Fruit fly (Drosophila melanogaster) whole organism, wandering third instar larva: Measurements from ENCODE around the gene CG31415.
A peak's percentile ranks its signal among the peaks of the same experiment; 100 is the strongest.

Experiments used
- Abd-B ChIP-seq: fragments of >200 bp; optimal IDR thresholded peaks from 2 replicates; lab custom pipeline; 2017; ENCODE audit warnings: missing biosample characterization, missing genetic modification characterization
- CG32264 ChIP-seq: fragments of 200-800 bp; sonication (Bioruptor generic); optimal IDR thresholded peaks from 2 replicates; lab custom pipeline; 2016; ENCODE audit warnings: missing biosample characterization, missing genetic modification characterization
- CrebA ChIP-seq: fragments of 200-800 bp; sonication (Bioruptor generic); optimal IDR thresholded peaks from 2 replicates; lab custom pipeline; 2016; ENCODE audit warnings: missing biosample characterization, mild to moderate bottlenecking, missing genetic modification characterization, borderline replicate concordance
- Dfd ChIP-seq: fragments of >200 bp; optimal IDR thresholded peaks from 2 replicates; lab custom pipeline; 2017; ENCODE audit warnings: missing biosample characterization, missing genetic modification characterization
- Dif ChIP-seq: fragments of 200-275, 200-300 bp; sonication (Bioruptor generic); optimal IDR thresholded peaks from 2 replicates; lab custom pipeline; 2018; ENCODE audit warnings: missing biosample characterization, missing genetic modification characterization; ENCODE audit not compliant: partially characterized antibody
- GATAd ChIP-seq: sonication (Bioruptor generic); optimal IDR thresholded peaks from 2 replicates; lab custom pipeline; 2016; ENCODE audit warnings: missing biosample characterization, missing genetic modification characterization
- HLH106 ChIP-seq: fragments of 200-800 bp; optimal IDR thresholded peaks from 3 replicates; lab custom pipeline; 2019; ENCODE audit warnings: missing biosample characterization, mild to moderate bottlenecking, missing genetic modification characterization, moderate library complexity
- Hr78 ChIP-seq: fragments of >200 bp; optimal IDR thresholded peaks from 2 replicates; lab custom pipeline; 2017; ENCODE audit warnings: missing biosample characterization, missing genetic modification characterization
- Hr83 ChIP-seq: fragments of 200-300 bp; sonication (Bioruptor generic); optimal IDR thresholded peaks from 2 replicates; lab custom pipeline; 2016; ENCODE audit warnings: missing biosample characterization, mild to moderate bottlenecking, missing genetic modification characterization, moderate library complexity; ENCODE audit not compliant: poor library complexity, severe bottlenecking
- Jra ChIP-seq: sonication (Bioruptor generic); optimal IDR thresholded peaks from 2 replicates; lab custom pipeline; 2016; ENCODE audit warnings: missing biosample characterization, missing genetic modification characterization
- Mio ChIP-seq: sonication (Bioruptor generic); optimal IDR thresholded peaks from 2 replicates; lab custom pipeline; 2016; ENCODE audit warnings: missing biosample characterization, missing genetic modification characterization
- Myc ChIP-seq: fragments of >200 bp; optimal IDR thresholded peaks from 2 replicates; lab custom pipeline; 2017
- N ChIP-seq: fragments of >200 bp; optimal IDR thresholded peaks from 2 replicates; lab custom pipeline; 2018; ENCODE audit warnings: missing biosample characterization, missing external identifiers, missing genetic modification characterization
- OdsH ChIP-seq: fragments of 200-800 bp; sonication (Bioruptor generic); optimal IDR thresholded peaks from 2 replicates; lab custom pipeline; 2016; ENCODE audit warnings: missing biosample characterization, mild to moderate bottlenecking, missing genetic modification characterization
- Rel ChIP-seq, 2 experiments: fragments of 200-800 bp; sonication (Bioruptor generic) in 1 of 2; optimal IDR thresholded peaks; 2 replicates in 1 of 2; 3 replicates in 1 of 2; lab custom pipeline; 2016 to 2019; ENCODE audit warnings: mild to moderate bottlenecking in 2 of 2, missing biosample characterization in 2 of 2, missing genetic modification characterization in 2 of 2, moderate library complexity in 1 of 2
- Sp1 ChIP-seq: fragments of 200-800 bp; sonication (Bioruptor generic); optimal IDR thresholded peaks from 3 replicates; lab custom pipeline; 2019; ENCODE audit warnings: missing biosample characterization, mild to moderate bottlenecking, missing genetic modification characterization, moderate library complexity
- Vsx2 ChIP-seq: fragments of 200-300, 225-300 bp; sonication (Bioruptor generic); optimal IDR thresholded peaks from 2 replicates; lab custom pipeline; 2018; ENCODE audit warnings: missing biosample characterization, missing genetic modification characterization; ENCODE audit not compliant: partially characterized antibody
- brk ChIP-seq: fragments of 200-800 bp; sonication (Bioruptor generic); optimal IDR thresholded peaks from 2 replicates; lab custom pipeline; 2016; ENCODE audit warnings: missing biosample characterization, mild to moderate bottlenecking, missing genetic modification characterization
- dl ChIP-seq, 2 experiments: fragments of 175-275, 200-275 bp in 1 of 2; fragments of 200-275 bp in 1 of 2; sonication (Bioruptor generic); optimal IDR thresholded peaks; lab custom pipeline; 2018; ENCODE audit warnings: mild to moderate bottlenecking in 2 of 2, missing biosample characterization in 2 of 2, missing genetic modification characterization in 2 of 2, moderate library complexity in 2 of 2; ENCODE audit not compliant: partially characterized antibody in 2 of 2, insufficient read depth in 1 of 2
- dmrt93B ChIP-seq: fragments of 200-800 bp; sonication (Bioruptor generic); optimal IDR thresholded peaks from 2 replicates; lab custom pipeline; 2018; ENCODE audit warnings: missing biosample characterization, mild to moderate bottlenecking, missing genetic modification characterization
- dsf ChIP-seq: sonication (Bioruptor generic); optimal IDR thresholded peaks from 2 replicates; lab custom pipeline; 2016; ENCODE audit warnings: missing biosample characterization, missing genetic modification characterization, borderline replicate concordance
- ey ChIP-seq: fragments of 200-800 bp; sonication (Bioruptor generic); optimal IDR thresholded peaks from 2 replicates; lab custom pipeline; 2016; ENCODE audit warnings: missing biosample characterization, missing genetic modification characterization
- foxo ChIP-seq, 2 experiments: fragments of 200-800 bp; sonication (Bioruptor generic); optimal IDR thresholded peaks; 2 replicates in 1 of 2; 3 replicates in 1 of 2; lab custom pipeline; 2016 to 2017; ENCODE audit warnings: missing biosample characterization in 2 of 2, missing genetic modification characterization in 2 of 2
- fru ChIP-seq: fragments of 200-800 bp; sonication (Bioruptor generic); optimal IDR thresholded peaks from 3 replicates; lab custom pipeline; 2016; ENCODE audit warnings: missing biosample characterization, mild to moderate bottlenecking, missing genetic modification characterization
- jim ChIP-seq: fragments of 175-275, 200-325 bp; sonication (Bioruptor generic); optimal IDR thresholded peaks from 2 replicates; lab custom pipeline; 2016; ENCODE audit warnings: missing biosample characterization, mild to moderate bottlenecking, missing genetic modification characterization
- pan ChIP-seq: fragments of >200 bp; optimal IDR thresholded peaks from 2 replicates; lab custom pipeline; 2017
- rgr ChIP-seq: fragments of 200-800 bp; sonication (Bioruptor generic); optimal IDR thresholded peaks from 3 replicates; lab custom pipeline; 2016; ENCODE audit warnings: missing biosample characterization, mild to moderate bottlenecking, missing genetic modification characterization
- sage ChIP-seq: fragments of 200-800 bp; sonication (Bioruptor generic); optimal IDR thresholded peaks from 2 replicates; lab custom pipeline; 2016; ENCODE audit warnings: missing biosample characterization, mild to moderate bottlenecking, missing genetic modification characterization
- sv ChIP-seq: fragments of 200-800 bp; sonication (Bioruptor generic); optimal IDR thresholded peaks from 3 replicates; lab custom pipeline; 2016; ENCODE audit warnings: missing biosample characterization, missing genetic modification characterization
- tai ChIP-seq: sonication (Bioruptor generic); optimal IDR thresholded peaks from 2 replicates; lab custom pipeline; 2016; ENCODE audit warnings: missing biosample characterization, missing genetic modification characterization
- usp ChIP-seq: fragments of >200 bp; optimal IDR thresholded peaks from 2 replicates; lab custom pipeline; 2017; ENCODE audit warnings: missing biosample characterization, missing genetic modification characterization
- woc ChIP-seq: sonication (Bioruptor generic); optimal IDR thresholded peaks from 2 replicates; lab custom pipeline; 2016; ENCODE audit warnings: missing biosample characterization, mild to moderate bottlenecking, missing genetic modification characterization

The CG31415 gene

dm6 chr3R:9735151-9735550, 8.2 kb upstream of the CG31415 start:
- TF ChIP-seq Hr83 (GFP tag; lab: Kevin White, UChicago) (no peak), sage (no peak), rgr (GFP tag; lab: Kevin White, UChicago) (no peak), dmrt93B (GFP tag; lab: Kevin White, UChicago) (no peak), foxo (GFP tag; optimal IDR thresholded peaks at IDR 0.05; lab: Kevin White, UChicago) (no peak)

- TF ChIP-seq Abd-B (GFP tag; lab: Kevin White, UChicago) (no peak), dl (GFP tag; optimal IDR thresholded peaks at IDR 0.05; lab: Kevin White, UChicago; ENCODE audit: insufficient read depth in 1 of 2, partially characterized antibody in 2 of 2) (no peak), GATAd (GFP tag; lab: Kevin White, UChicago) (no peak), Hr78 (GFP tag; lab: Kevin White, UChicago) (no peak)
Measured at dm6 chr3R:9739793-9740192, 3.5 kb upstream of the CG31415 start, which contains the start of gene side-VII. side-VII (minus strand) TSS chr3R:9739979.

dm6 chr3R:9740713-9741112, 2.6 kb upstream of the CG31415 start, which contains the start of gene Pnn:
Pnn (plus strand) TSS chr3R:9740899.
- TF ChIP-seq Sp1 (GFP tag; lab: Kevin White, UChicago) (no peak), pan (lab: Kevin White, UChicago) (no peak), ey (GFP tag; lab: Kevin White, UChicago) (no peak), CG32264 (GFP tag; lab: Kevin White, UChicago) (no peak), N (GFP tag; lab: Kevin White, UChicago) (no peak), sage (peak; percentile 32), jim (GFP tag; lab: Kevin White, UChicago) (no peak), tai (GFP tag; lab: Kevin White, UChicago) (no peak), Jra (GFP tag; lab: Kevin White, UChicago) (no peak), CrebA (GFP tag; lab: Kevin White, UChicago) (no peak), Abd-B (GFP tag; lab: Kevin White, UChicago) (no peak), woc (peak; percentile 39), Dif (GFP tag; lab: Kevin White, UChicago) (no peak), Rel (GFP tag; optimal IDR thresholded peaks at IDR 0.05; lab: Kevin White, UChicago) (no peak), Rel (tag; optimal IDR thresholded peaks at IDR 0.05; lab: Kevin White, UChicago) (peak; percentile 68), usp (GFP tag; lab: Kevin White, UChicago) (no peak)

- TF ChIP-seq fru (GFP tag; lab: Kevin White, UChicago) (no peak), Dfd (GFP tag; lab: Kevin White, UChicago) (peak; percentile 98)
Measured at dm6 chr3R:9743995-9744394, 678 bp downstream of the CG31415 start.

- no peak for TF ChIP-seq OdsH (GFP tag; lab: Kevin White, UChicago)
- no peak for TF ChIP-seq dmrt93B (GFP tag; lab: Kevin White, UChicago)
- TF ChIP-seq Sp1 (GFP tag; lab: Kevin White, UChicago): no peak
- no peak for TF ChIP-seq Vsx2
- TF ChIP-seq Mio (GFP tag; lab: Kevin White, UChicago): no peak
- no peak for TF ChIP-seq brk (GFP tag; lab: Kevin White, UChicago)
- no peak for TF ChIP-seq CG32264 (GFP tag; lab: Kevin White, UChicago)
- TF ChIP-seq Abd-B (GFP tag; lab: Kevin White, UChicago): no peak
- no peak for TF ChIP-seq sv (GFP tag; lab: Kevin White, UChicago)
- TF ChIP-seq Jra (GFP tag; lab: Kevin White, UChicago): no peak
- TF ChIP-seq tai (GFP tag; lab: Kevin White, UChicago): no peak
- TF ChIP-seq dl (GFP tag; optimal IDR thresholded peaks at IDR 0.05; lab: Kevin White, UChicago; ENCODE audit: insufficient read depth in 1 of 2, partially characterized antibody in 2 of 2): no peak
Measured at dm6 chr3R:9745442-9745841, 2.1 kb downstream of the CG31415 start.

dm6 chr3R:9746267-9746666, 3.0 kb downstream of the CG31415 start, which contains the start of gene CG34409:
CG34409 (minus strand) TSS chr3R:9746367.
- no peak for TF ChIP-seq ey (GFP tag; lab: Kevin White, UChicago)
- no peak for TF ChIP-seq fru (GFP tag; lab: Kevin White, UChicago)
- no peak for TF ChIP-seq Abd-B (GFP tag; lab: Kevin White, UChicago)
- TF ChIP-seq dsf (GFP tag; lab: Kevin White, UChicago): no peak
- no peak for TF ChIP-seq Dfd (GFP tag; lab: Kevin White, UChicago)
- TF ChIP-seq jim (GFP tag; lab: Kevin White, UChicago): no peak
- TF ChIP-seq HLH106 (tag; lab: Kevin White, UChicago): no peak
- TF ChIP-seq OdsH (GFP tag; lab: Kevin White, UChicago): no peak
- no peak for TF ChIP-seq Myc (lab: Kevin White, UChicago)
- no peak for TF ChIP-seq Jra (GFP tag; lab: Kevin White, UChicago)
- TF ChIP-seq, all 38 proteins: peak for 0
